Fruit fly (Drosophila melanogaster) whole organism, adult: ENCODE measurements around the gene CG6418.
A peak's percentile ranks its signal among the peaks of the same experiment; 100 is the strongest.

Source experiments
- CG11617 ChIP-seq: fragments of 200-800 bp; sonication (Bioruptor generic); optimal IDR thresholded peaks from 2 replicates; lab custom pipeline; 2017; ENCODE audit warnings: mild to moderate bottlenecking, missing biosample characterization, missing genetic modification reagents, missing genetic modification characterization
- CG12768 ChIP-seq: fragments of 200-800 bp; sonication (Bioruptor generic); optimal IDR thresholded peaks from 2 replicates; lab custom pipeline; 2017; ENCODE audit warnings: missing biosample characterization, missing genetic modification characterization, mild to moderate bottlenecking, moderate library complexity, missing genetic modification reagents
- CG14711 ChIP-seq: fragments of 200-800 bp; sonication (Bioruptor generic); optimal IDR thresholded peaks from 2 replicates; lab custom pipeline; 2018; ENCODE audit warnings: missing biosample characterization, mild to moderate bottlenecking, missing genetic modification characterization, moderate library complexity
- CG1620 ChIP-seq: fragments of 200-800 bp; sonication (Bioruptor generic); optimal IDR thresholded peaks from 2 replicates; lab custom pipeline; 2016; ENCODE audit warnings: missing biosample characterization, missing genetic modification characterization
- CG33017 ChIP-seq: fragments of 200-800 bp; sonication (Bioruptor generic); optimal IDR thresholded peaks from 2 replicates; lab custom pipeline; 2018; ENCODE audit warnings: missing biosample characterization, mild to moderate bottlenecking, missing genetic modification characterization, moderate library complexity
- CG5204 ChIP-seq: fragments of 200-800 bp; sonication (Bioruptor generic); optimal IDR thresholded peaks from 2 replicates; lab custom pipeline; 2016; ENCODE audit warnings: missing biosample characterization, missing genetic modification characterization
- CG7045 ChIP-seq: fragments of 200-800 bp; sonication (Bioruptor generic); optimal IDR thresholded peaks from 2 replicates; lab custom pipeline; 2017; ENCODE audit warnings: missing biosample characterization, mild to moderate bottlenecking, missing genetic modification characterization
- CG7101 ChIP-seq: fragments of 200-800 bp; sonication (Bioruptor generic); optimal IDR thresholded peaks from 2 replicates; lab custom pipeline; 2018; ENCODE audit warnings: missing biosample characterization, mild to moderate bottlenecking, missing genetic modification characterization, moderate library complexity
- Clk ChIP-seq: fragments of 200-800 bp; sonication (Bioruptor generic); optimal IDR thresholded peaks from 2 replicates; lab custom pipeline; 2017; ENCODE audit warnings: missing biosample characterization, missing genetic modification characterization
- Crg-1 ChIP-seq: fragments of 200-800 bp; sonication (Bioruptor generic); optimal IDR thresholded peaks from 2 replicates; lab custom pipeline; 2016; ENCODE audit warnings: missing biosample characterization, missing genetic modification characterization
- Hr96 ChIP-seq: fragments of 200-800 bp; sonication (Bioruptor generic); optimal IDR thresholded peaks from 2 replicates; lab custom pipeline; 2016; ENCODE audit warnings: missing biosample characterization, missing genetic modification characterization
- Mnt ChIP-seq: fragments of 200-800 bp; sonication (Bioruptor generic); optimal IDR thresholded peaks from 2 replicates; lab custom pipeline; 2016; ENCODE audit warnings: missing biosample characterization, mild to moderate bottlenecking, missing genetic modification characterization
- bab1 ChIP-seq: fragments of 200-800 bp; sonication (Bioruptor generic); optimal IDR thresholded peaks from 3 replicates; lab custom pipeline; 2019; ENCODE audit warnings: missing biosample characterization, mild to moderate bottlenecking, missing genetic modification characterization, moderate library complexity
- cic ChIP-seq: fragments of 200-800 bp; sonication (Bioruptor generic); optimal IDR thresholded peaks from 2 replicates; lab custom pipeline; 2017; ENCODE audit warnings: missing biosample characterization, mild to moderate bottlenecking, missing genetic modification characterization, moderate library complexity
- cnc ChIP-seq, 2 experiments: fragments of >200 bp; optimal IDR thresholded peaks; 2 replicates each; lab custom pipeline; 2017
- kay ChIP-seq: fragments of 200-800 bp; sonication (Bioruptor generic); peaks from one replicate; lab custom pipeline; 2016; ENCODE audit warnings: missing biosample characterization, missing genetic modification characterization, borderline replicate concordance
- ovo ChIP-seq: fragments of 200-800 bp; sonication (Bioruptor generic); optimal IDR thresholded peaks from 2 replicates; lab custom pipeline; 2016; ENCODE audit warnings: missing biosample characterization, missing genetic modification characterization
- pad ChIP-seq: fragments of 200-800 bp; sonication (Bioruptor generic); optimal IDR thresholded peaks from 3 replicates; lab custom pipeline; 2017; ENCODE audit warnings: missing biosample characterization, missing genetic modification characterization, mild to moderate bottlenecking, moderate library complexity, missing genetic modification reagents
- tj ChIP-seq: fragments of 200-800 bp; sonication (Bioruptor generic); optimal IDR thresholded peaks from 3 replicates; lab custom pipeline; 2017; ENCODE audit warnings: missing biosample characterization, mild to moderate bottlenecking, missing genetic modification characterization, moderate library complexity
- toe ChIP-seq: fragments of 200-800 bp; sonication (Bioruptor generic); optimal IDR thresholded peaks from 2 replicates; lab custom pipeline; 2016; ENCODE audit warnings: missing biosample characterization, missing genetic modification characterization

The CG6418 gene

DNA sequence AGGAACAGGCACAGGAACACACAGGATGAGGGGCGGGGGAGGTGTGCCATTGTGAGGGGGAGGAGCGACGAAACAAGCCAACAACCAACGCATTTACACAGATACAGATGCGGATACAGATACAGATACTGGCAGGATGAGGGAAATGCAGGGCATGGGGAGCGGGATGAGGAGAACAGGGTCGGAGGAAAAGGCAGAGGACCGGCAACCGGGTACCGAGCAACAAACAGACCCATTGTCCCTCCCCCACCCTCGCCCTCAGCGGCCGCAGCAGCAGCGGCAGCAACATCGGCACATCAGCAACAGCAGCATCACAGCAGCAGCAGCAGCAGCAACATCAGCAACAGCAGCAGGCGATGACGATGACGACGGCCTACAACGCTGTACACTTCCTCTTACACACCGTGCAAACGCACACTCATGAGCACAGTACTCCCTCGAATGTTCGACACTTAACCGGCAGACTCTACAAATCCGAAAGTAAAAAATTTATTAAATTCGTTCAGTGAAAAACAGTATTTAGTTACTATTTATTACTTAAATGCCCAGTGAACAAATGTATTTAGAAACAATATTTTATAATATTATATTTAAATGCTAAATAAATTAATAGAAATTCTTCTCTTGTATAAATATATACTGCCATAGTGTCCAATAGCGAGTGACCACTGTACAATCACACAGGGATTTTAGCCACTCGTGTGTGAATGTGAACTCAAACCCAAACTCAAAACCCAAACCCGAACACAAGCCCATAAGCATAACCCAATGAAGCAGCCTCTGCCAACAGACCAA is 23.2 kb downstream of the CG6418 start:
- peak; percentile 9 for TF ChIP-seq CG14711 (tag; lab: Kevin White, UChicago)
- peak; percentile 52 for TF ChIP-seq CG33017 (tag; lab: Kevin White, UChicago)
- no peak for TF ChIP-seq cnc (optimal IDR thresholded peaks at IDR 0.05; lab: Kevin White, UChicago)
- TF ChIP-seq CG11617 (GFP tag; lab: Kevin White, UChicago): peak; percentile 8
- TF ChIP-seq CG1620 (GFP tag; lab: Kevin White, UChicago): no peak
- TF ChIP-seq CG7101 (tag; lab: Kevin White, UChicago): peak; percentile 61
- peak; percentile 35 for TF ChIP-seq Clk (GFP tag; lab: Kevin White, UChicago)
- TF ChIP-seq bab1 (GFP tag; lab: Kevin White, UChicago): no peak
- no peak for TF ChIP-seq Hr96 (GFP tag; lab: Kevin White, UChicago)
- peak; percentile 60 for TF ChIP-seq CG7045 (GFP tag; lab: Kevin White, UChicago)
- no peak for TF ChIP-seq CG5204
- TF ChIP-seq pad (GFP tag; lab: Kevin White, UChicago): peak; percentile 19
- peak; percentile 54 for TF ChIP-seq CG12768 (GFP tag; lab: Kevin White, UChicago)
- no peak for TF ChIP-seq cic

DNA sequence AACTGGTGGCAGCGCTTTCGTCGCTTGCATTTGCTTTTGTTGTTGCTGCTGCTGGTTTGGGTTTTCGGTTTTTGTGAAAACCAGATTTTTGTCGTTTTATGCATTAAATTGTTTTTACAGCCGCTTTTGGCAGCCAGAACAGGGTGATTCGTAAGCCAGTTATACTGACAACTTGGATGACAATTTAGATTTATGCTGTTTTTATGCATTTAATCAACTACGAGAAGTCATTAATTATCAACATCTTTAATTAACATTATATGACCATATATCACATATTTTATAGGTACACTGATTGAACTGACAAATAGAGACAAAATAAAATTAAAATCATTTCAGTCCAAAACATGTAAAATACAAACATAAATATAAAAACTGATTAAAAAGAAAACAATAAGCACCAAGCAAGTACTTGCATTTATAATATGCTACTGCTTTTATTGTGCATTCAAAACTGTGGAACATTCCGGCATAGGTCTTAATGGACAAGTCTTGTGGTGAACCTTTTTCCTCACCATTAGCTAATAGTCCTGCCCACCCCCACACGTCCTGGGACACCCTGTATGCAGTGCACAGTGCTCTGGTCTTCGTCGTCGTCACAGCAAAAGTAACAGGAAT is 23.9 kb downstream of the CG6418 start:
- TF ChIP-seq CG11617 (GFP tag; lab: Kevin White, UChicago) (peak; percentile 2), cnc (optimal IDR thresholded peaks at IDR 0.05; lab: Kevin White, UChicago) (no peak), CG5204 (peak; percentile 22), CG33017 (tag; lab: Kevin White, UChicago) (peak; percentile 21), kay (GFP tag; lab: Kevin White, UChicago) (peak; percentile 52), cic (no peak), CG7045 (GFP tag; lab: Kevin White, UChicago) (peak; percentile 23), toe (GFP tag; lab: Kevin White, UChicago) (peak; percentile 15), CG12768 (GFP tag; lab: Kevin White, UChicago) (peak; percentile 29), tj (GFP tag; lab: Kevin White, UChicago) (no peak)

DNA sequence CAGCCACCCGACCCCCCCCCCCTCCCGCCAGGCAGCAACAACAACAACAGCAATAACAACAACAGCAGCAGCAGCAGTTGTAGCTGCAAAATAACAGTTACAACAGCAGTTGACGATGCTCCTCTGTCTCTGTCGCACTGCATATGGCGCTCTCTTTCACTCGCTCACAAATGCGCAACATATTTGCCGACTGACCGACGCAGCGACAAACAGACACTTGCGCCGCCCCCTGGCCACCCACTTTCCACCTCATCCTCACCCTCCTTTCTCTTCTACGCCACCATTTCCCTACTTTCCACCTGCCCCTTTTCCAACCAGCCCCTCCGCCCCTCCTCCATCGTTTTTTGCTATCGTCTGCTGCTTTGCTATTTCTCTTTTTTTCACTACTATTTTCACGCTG is 24.8 kb downstream of the CG6418 start:
- TF ChIP-seq Hr96 (GFP tag; lab: Kevin White, UChicago): no peak
- no peak for TF ChIP-seq Mnt
- no peak for TF ChIP-seq toe (GFP tag; lab: Kevin White, UChicago)
- TF ChIP-seq cic: no peak
- no peak for TF ChIP-seq CG14711 (tag; lab: Kevin White, UChicago)
- no peak for TF ChIP-seq kay (GFP tag; lab: Kevin White, UChicago)
- TF ChIP-seq cnc (optimal IDR thresholded peaks at IDR 0.05; lab: Kevin White, UChicago): no peak
- TF ChIP-seq tj (GFP tag; lab: Kevin White, UChicago): peak; percentile 77

DNA sequence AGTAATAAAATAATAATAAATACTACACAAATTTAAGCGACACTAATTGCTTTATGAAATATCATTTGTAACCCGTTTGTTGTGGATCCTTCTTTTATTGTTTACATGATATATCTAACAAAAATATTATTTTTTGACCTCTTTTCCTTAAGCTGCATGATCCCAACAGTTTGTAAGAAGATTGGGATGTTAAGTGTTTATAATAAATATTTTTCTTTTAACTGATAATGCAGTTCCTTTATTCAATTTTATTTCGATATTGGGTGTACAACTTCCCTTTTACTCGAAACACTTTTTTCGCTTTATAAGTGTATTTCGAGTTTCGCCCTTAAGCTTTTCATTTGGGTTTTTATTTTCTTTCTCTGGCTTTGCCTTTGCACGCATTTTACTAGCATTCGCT is 25.2 kb downstream of the CG6418 start:
- TF ChIP-seq tj (GFP tag; lab: Kevin White, UChicago) (no peak), CG7101 (tag; lab: Kevin White, UChicago) (no peak), ovo (GFP tag; lab: Kevin White, UChicago) (no peak), CG12768 (GFP tag; lab: Kevin White, UChicago) (no peak), CG7045 (GFP tag; lab: Kevin White, UChicago) (no peak), pad (GFP tag; lab: Kevin White, UChicago) (no peak), CG1620 (GFP tag; lab: Kevin White, UChicago) (no peak), CG14711 (tag; lab: Kevin White, UChicago) (no peak), toe (GFP tag; lab: Kevin White, UChicago) (no peak), cnc (optimal IDR thresholded peaks at IDR 0.05; lab: Kevin White, UChicago) (no peak), Hr96 (GFP tag; lab: Kevin White, UChicago) (no peak), CG11617 (GFP tag; lab: Kevin White, UChicago) (no peak), CG5204 (no peak), bab1 (GFP tag; lab: Kevin White, UChicago) (no peak), Clk (GFP tag; lab: Kevin White, UChicago) (no peak), Crg-1 (GFP tag; lab: Kevin White, UChicago) (no peak), kay (GFP tag; lab: Kevin White, UChicago) (no peak)

DNA sequence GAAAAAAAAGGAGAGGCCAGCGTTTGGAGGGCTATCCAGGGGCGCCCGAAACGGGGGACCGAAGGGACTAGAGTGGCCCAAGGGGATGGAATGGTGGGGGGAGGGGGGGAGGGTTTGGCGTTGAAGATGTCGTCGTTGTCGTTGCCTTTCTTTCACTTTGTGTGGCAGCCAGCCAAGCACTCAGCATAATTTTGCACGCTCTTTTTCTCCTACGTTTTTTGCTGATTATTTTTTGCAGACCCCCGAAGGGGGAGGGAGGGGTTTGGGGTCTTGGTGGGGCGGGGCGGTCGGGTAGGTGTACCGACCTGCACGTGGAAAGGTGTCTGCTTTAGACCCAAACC is 25.7 kb downstream of the CG6418 start:
- no peak for TF ChIP-seq CG5204
- peak; percentile 79 for TF ChIP-seq tj (GFP tag; lab: Kevin White, UChicago)

DNA sequence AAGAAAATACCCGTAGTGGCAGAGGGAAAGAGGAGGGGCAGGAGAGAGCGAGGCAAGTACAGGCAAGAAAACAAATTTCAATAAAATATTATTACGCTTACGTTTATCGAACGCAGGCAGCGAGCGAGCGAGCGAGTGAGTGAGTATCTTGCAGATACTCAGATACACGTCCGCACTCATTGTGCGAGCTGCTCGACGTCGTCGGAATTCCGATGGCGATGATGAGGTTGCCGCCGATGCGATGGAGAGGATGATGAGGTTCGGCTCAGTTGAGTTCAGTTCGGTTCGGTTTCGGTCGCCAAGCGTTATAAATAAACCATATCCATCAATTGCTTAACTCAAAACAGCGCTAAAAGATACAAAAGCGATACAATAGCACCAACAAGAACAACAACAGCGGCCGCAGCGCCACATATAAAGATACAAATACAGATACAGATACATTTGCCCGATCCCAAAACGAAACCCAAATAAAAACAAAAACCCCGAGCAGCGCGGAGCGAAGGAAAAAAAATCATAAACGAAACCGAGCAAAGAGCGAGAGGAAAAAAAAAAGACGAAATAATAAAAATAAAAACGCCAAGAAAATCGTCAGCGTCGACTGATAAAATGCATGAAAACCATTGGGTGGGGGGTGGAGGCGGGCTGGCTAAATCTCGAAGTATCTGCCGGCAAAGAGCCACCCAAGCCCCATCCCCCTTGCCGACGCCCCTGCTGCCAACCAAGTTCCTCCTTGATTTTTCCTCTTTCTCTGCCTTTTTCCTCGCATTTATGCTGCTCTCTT is 26.3 kb downstream of the CG6418 start:
- TF ChIP-seq Crg-1 (GFP tag; lab: Kevin White, UChicago) (no peak), CG7045 (GFP tag; lab: Kevin White, UChicago) (peak; percentile 18), bab1 (GFP tag; lab: Kevin White, UChicago) (no peak), CG14711 (tag; lab: Kevin White, UChicago) (no peak), tj (GFP tag; lab: Kevin White, UChicago) (peak; percentile 49), ovo (GFP tag; lab: Kevin White, UChicago) (no peak), CG33017 (tag; lab: Kevin White, UChicago) (no peak), Hr96 (GFP tag; lab: Kevin White, UChicago) (no peak), Mnt (no peak), cic (no peak), cnc (optimal IDR thresholded peaks at IDR 0.05; lab: Kevin White, UChicago) (no peak), CG11617 (GFP tag; lab: Kevin White, UChicago) (peak; percentile 32), CG7101 (tag; lab: Kevin White, UChicago) (no peak), Clk (GFP tag; lab: Kevin White, UChicago) (no peak), kay (GFP tag; lab: Kevin White, UChicago) (no peak), toe (GFP tag; lab: Kevin White, UChicago) (peak; percentile 42), CG1620 (GFP tag; lab: Kevin White, UChicago) (no peak), pad (GFP tag; lab: Kevin White, UChicago) (no peak), CG5204 (no peak), CG12768 (GFP tag; lab: Kevin White, UChicago) (peak; percentile 64)
